Worm (Caenorhabditis elegans) whole organism, L3 larva: ENCODE data around the gene mpk-1.

Experiments used
- R02D3.7 ChIP-seq: fragments of 150-350 bp; optimal IDR thresholded peaks from 2 replicates; lab custom pipeline; 2014; ENCODE audit warnings: missing biosample characterization, missing genetic modification characterization
- ZK546.5 ChIP-seq: sonication (generic microtip); optimal IDR thresholded peaks from 2 replicates; lab custom pipeline; 2017; ENCODE audit warnings: missing biosample characterization, missing genetic modification characterization
- aly-2 ChIP-seq: fragments of 150-350 bp; optimal IDR thresholded peaks from 2 replicates; lab custom pipeline; 2014; ENCODE audit warnings: missing biosample characterization, missing genetic modification characterization
- ceh-28 ChIP-seq: fragments of 150-350 bp; optimal IDR thresholded peaks from 2 replicates; lab custom pipeline; 2014; ENCODE audit warnings: missing biosample characterization, missing genetic modification reagents, missing genetic modification characterization
- daf-12 ChIP-seq: fragments of 150-350 bp; optimal IDR thresholded peaks from 2 replicates; lab custom pipeline; 2014; ENCODE audit warnings: missing biosample characterization, missing genetic modification reagents, missing genetic modification characterization
- egl-5 ChIP-seq: fragments of 150-350 bp; optimal IDR thresholded peaks from 2 replicates; lab custom pipeline; 2017; ENCODE audit warnings: missing biosample characterization, missing genetic modification reagents, missing genetic modification characterization, inconsistent platforms
- elt-1 ChIP-seq: fragments of 150-350 bp; optimal IDR thresholded peaks from 2 replicates; lab custom pipeline; 2014; ENCODE audit warnings: missing biosample characterization, missing genetic modification characterization
- elt-2 ChIP-seq: sonication (generic microtip); optimal IDR thresholded peaks from 2 replicates; lab custom pipeline; 2016; ENCODE audit warnings: missing genetic modification reagents, mild to moderate bottlenecking, missing genetic modification characterization, missing compliant biosample characterization
- elt-3 ChIP-seq, 3 experiments: fragments of 150-350 bp in 1 of 3; sonication (generic microtip) in 2 of 3; optimal IDR thresholded peaks; 2 replicates in 2 of 3; 4 replicates in 1 of 3; lab custom pipeline; 2014 to 2017; ENCODE audit warnings: missing biosample characterization in 3 of 3, missing genetic modification characterization in 3 of 3
- eor-1 ChIP-seq, 2 experiments: fragments of 150-350 bp; optimal IDR thresholded peaks; 2 replicates each; lab custom pipeline; 2014 to 2018; ENCODE audit warnings: missing biosample characterization in 2 of 2, missing genetic modification characterization in 2 of 2
- fkh-10 ChIP-seq: sonication (generic microtip); optimal IDR thresholded peaks from 2 replicates; lab custom pipeline; 2017; ENCODE audit warnings: missing biosample characterization, missing genetic modification reagents, missing genetic modification characterization
- hmg-11 ChIP-seq: sonication (generic microtip); optimal IDR thresholded peaks from 2 replicates; lab custom pipeline; 2016; ENCODE audit warnings: missing genetic modification characterization, missing compliant biosample characterization
- lin-15B ChIP-seq: fragments of 150-350 bp; optimal IDR thresholded peaks from 2 replicates; lab custom pipeline; 2014; ENCODE audit warnings: missing biosample characterization, missing genetic modification characterization
- lsy-12 ChIP-seq: sonication (generic microtip); optimal IDR thresholded peaks from 2 replicates; lab custom pipeline; 2016; ENCODE audit warnings: mild to moderate bottlenecking, missing genetic modification characterization, missing compliant biosample characterization
- mdl-1 ChIP-seq: fragments of 150-350 bp; optimal IDR thresholded peaks from 2 replicates; lab custom pipeline; 2014; ENCODE audit warnings: missing biosample characterization, missing genetic modification characterization
- nfya-1 ChIP-seq: sonication (generic microtip); optimal IDR thresholded peaks from 2 replicates; lab custom pipeline; 2017; ENCODE audit warnings: missing genetic modification characterization, mild to moderate bottlenecking, missing compliant biosample characterization, antibody characterized with exemption, moderate library complexity; ENCODE audit not compliant: insufficient read depth
- nhr-11 ChIP-seq: fragments of 150-350 bp; optimal IDR thresholded peaks from 2 replicates; lab custom pipeline; 2014; ENCODE audit warnings: missing biosample characterization, missing genetic modification characterization
- nhr-23 ChIP-seq: fragments of 150-350 bp; optimal IDR thresholded peaks from 2 replicates; lab custom pipeline; 2014; ENCODE audit warnings: missing biosample characterization, missing genetic modification reagents, missing genetic modification characterization
- nhr-25 ChIP-seq: sonication (generic microtip); optimal IDR thresholded peaks from 2 replicates; lab custom pipeline; 2017; ENCODE audit warnings: missing biosample characterization, missing genetic modification characterization
- nhr-28 ChIP-seq: fragments of 150-350 bp; optimal IDR thresholded peaks from 2 replicates; lab custom pipeline; 2014; ENCODE audit warnings: missing biosample characterization, missing genetic modification characterization
- nhr-43 ChIP-seq: sonication (generic microtip); optimal IDR thresholded peaks from 2 replicates; lab custom pipeline; 2016; ENCODE audit warnings: mild to moderate bottlenecking, missing genetic modification characterization, missing compliant biosample characterization; ENCODE audit not compliant: poor library complexity, severe bottlenecking
- nhr-67 ChIP-seq: fragments of 150-350 bp; optimal IDR thresholded peaks from 2 replicates; lab custom pipeline; 2014; ENCODE audit warnings: missing biosample characterization, missing genetic modification characterization
- nhr-77 ChIP-seq: fragments of 150-350 bp; optimal IDR thresholded peaks from 2 replicates; lab custom pipeline; 2014; ENCODE audit warnings: missing biosample characterization, missing genetic modification characterization
- pha-4 ChIP-seq: fragments of 150-350 bp; optimal IDR thresholded peaks from 2 replicates; lab custom pipeline; 2014; ENCODE audit warnings: missing biosample characterization, missing genetic modification reagents, missing genetic modification characterization
- skn-1 ChIP-seq: fragments of 150-350 bp; optimal IDR thresholded peaks from 2 replicates; lab custom pipeline; 2014; ENCODE audit warnings: missing biosample characterization, missing genetic modification characterization
- snpc-4 ChIP-seq: fragments of 150-350 bp; optimal IDR thresholded peaks from 2 replicates; lab custom pipeline; 2014; ENCODE audit warnings: missing biosample characterization, missing genetic modification characterization
- unc-39 ChIP-seq: sonication (generic microtip); optimal IDR thresholded peaks from 4 replicates; lab custom pipeline; 2017; ENCODE audit warnings: missing biosample characterization, missing genetic modification characterization
- ztf-11 ChIP-seq: fragments of 150-350 bp; optimal IDR thresholded peaks from 2 replicates; lab custom pipeline; 2014; ENCODE audit warnings: missing biosample characterization, missing genetic modification characterization

mpk-1 gene

DNA sequence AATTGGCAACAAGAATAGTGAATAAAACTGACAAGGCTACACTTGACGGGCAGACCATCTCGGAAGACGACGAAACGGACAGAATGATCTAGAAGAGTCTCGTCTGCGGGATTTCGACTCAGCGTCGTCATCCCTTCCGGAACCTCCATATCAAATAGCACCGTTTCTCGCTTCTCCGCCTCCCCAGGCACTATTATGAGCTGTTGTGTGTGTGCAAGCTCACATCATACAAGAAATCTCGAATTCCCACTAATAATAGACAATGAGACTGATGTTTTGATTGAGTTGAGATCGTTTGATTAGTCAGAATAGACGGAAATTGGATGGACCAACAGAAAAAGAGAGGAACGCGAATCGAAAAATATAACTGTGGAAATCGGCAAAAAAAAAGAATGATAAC lies 37.7 kb downstream of the mpk-1 start, which contains the start of gene spp-28:
TSS of gene spp-28 (minus strand) at position 101 of the 400 bp plus-strand sequence.
- no peak for TF ChIP-seq ztf-11 (tag; lab: Kevin White, UChicago)
- TF ChIP-seq nfya-1 (tag; lab: Kevin White, UChicago) = no peak
- TF ChIP-seq fkh-10 (GFP tag; lab: Kevin White, UChicago) = no peak
- TF ChIP-seq nhr-28 (tag; lab: Kevin White, UChicago) = no peak
- TF ChIP-seq mdl-1 (tag; lab: Kevin White, UChicago) = no peak

- TF ChIP-seq nhr-23 (peak; percentile 4), R02D3.7 (tag; lab: Kevin White, UChicago) (no peak), fkh-10 (GFP tag; lab: Kevin White, UChicago) (no peak), lin-15B (no peak), nhr-43 (tag; lab: Kevin White, UChicago) (peak; percentile 10)
Observed at ce11 chrIII:4189602-4190001, 38.3 kb downstream of the mpk-1 start.

DNA sequence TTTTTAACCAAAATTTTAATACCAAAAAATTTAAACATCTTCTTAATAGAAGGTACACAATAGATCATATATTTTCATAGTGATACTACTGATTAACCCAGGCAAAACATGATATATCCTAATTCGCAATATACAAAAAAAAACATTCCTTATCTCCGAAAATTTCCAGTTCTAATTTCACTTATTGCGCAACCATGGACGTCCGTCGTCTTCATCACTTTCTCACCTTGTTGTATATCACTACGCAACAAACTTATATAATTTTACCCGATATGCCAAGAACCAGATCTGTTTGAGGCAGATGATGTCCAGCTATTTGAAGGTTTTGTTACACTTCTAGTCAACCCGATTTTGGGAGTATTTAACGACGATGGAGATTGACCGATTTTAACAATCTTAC lies 40.1 kb downstream of the mpk-1 start, which contains the start of gene R74.2:
TSS of gene R74.2 (plus strand) at position 316 of the 400 bp plus-strand sequence.
- TF ChIP-seq nfya-1 (tag; lab: Kevin White, UChicago) (peak; percentile 13), nhr-77 (tag; lab: Kevin White, UChicago) (no peak), egl-5 (tag; lab: Kevin White, UChicago) (no peak), nhr-43 (tag; lab: Kevin White, UChicago) (peak; percentile 20), pha-4 (tag; lab: Kevin White, UChicago) (no peak), skn-1 (no peak), ZK546.5 (tag; lab: Kevin White, UChicago) (no peak), mdl-1 (tag; lab: Kevin White, UChicago) (no peak), elt-3 (tag; optimal IDR thresholded peaks at IDR 0.05; lab: Kevin White, UChicago) (peak in 1 of 3 experiments; percentile 17), nhr-11 (tag; lab: Kevin White, UChicago) (no peak), hmg-11 (tag; lab: Kevin White, UChicago) (no peak), nhr-25 (tag; lab: Kevin White, UChicago) (peak; percentile 71)

- TF ChIP-seq hmg-11 (tag; lab: Kevin White, UChicago) (peak; percentile 17), ceh-28 (peak; percentile 49), nfya-1 (tag; lab: Kevin White, UChicago) (peak; percentile 22), lin-15B (peak; percentile 49), unc-39 (no peak)
- TF ChIP-seq, all 47 proteins: peak for 4
Observed at ce11 chrIII:4186751-4187309, 41.1 kb downstream of the mpk-1 start, which contains the start of gene lars-1. Gene lars-1, minus strand, starts transcription at chrIII:4186801.

ce11 chrIII:4181338-4181737 lies 46.6 kb downstream of the mpk-1 start, which contains the start of gene C16C10.1:
Gene C16C10.1, minus strand, starts transcription at chrIII:4181438.
- TF ChIP-seq nhr-43 (tag; lab: Kevin White, UChicago) = no peak
- TF ChIP-seq aly-2 (tag; lab: Kevin White, UChicago) = no peak
- TF ChIP-seq eor-1 (tag; optimal IDR thresholded peaks at IDR 0.05; lab: Kevin White, UChicago) = no peak

- TF ChIP-seq lin-15B (no peak), ZK546.5 (tag; lab: Kevin White, UChicago) (no peak), snpc-4 (tag; lab: Kevin White, UChicago) (no peak), eor-1 (tag; optimal IDR thresholded peaks at IDR 0.05; lab: Kevin White, UChicago) (no peak), fkh-10 (GFP tag; lab: Kevin White, UChicago) (no peak), unc-39 (no peak), daf-12 (tag; lab: Kevin White, UChicago) (no peak), elt-2 (tag; lab: Kevin White, UChicago) (no peak), hmg-11 (tag; lab: Kevin White, UChicago) (no peak), nhr-67 (no peak), lsy-12 (tag; lab: Kevin White, UChicago) (no peak), elt-1 (no peak), nhr-23 (no peak), nhr-25 (tag; lab: Kevin White, UChicago) (no peak)
Observed at ce11 chrIII:4178564-4178963, 49.3 kb downstream of the mpk-1 start, which contains the start of gene C16C10.2. Gene C16C10.2, minus strand, starts transcription at chrIII:4178664.
